Worm (Caenorhabditis elegans) whole organism, L2 larva: ENCODE results near the gene ZK262.9.
"Not testable (repeated sequence)": the region's sequence is repeated elsewhere in the genome, so short reads cannot be mapped to it uniquely, and the experiment has no call there.

Experiments
- C34F6.9 ChIP-seq: fragments of 150-350 bp; optimal IDR thresholded peaks from 2 replicates; lab custom pipeline; 2014; ENCODE audit warnings: missing biosample characterization, missing genetic modification characterization
- F13H6.1 ChIP-seq: sonication (generic microtip); optimal IDR thresholded peaks from 2 replicates; lab custom pipeline; 2016; ENCODE audit warnings: missing genetic modification characterization, missing compliant biosample characterization
- R02D3.7 ChIP-seq: fragments of 150-350 bp; optimal IDR thresholded peaks from 2 replicates; lab custom pipeline; 2014; ENCODE audit warnings: missing biosample characterization, missing genetic modification characterization
- ZK546.5 ChIP-seq: sonication (generic microtip); optimal IDR thresholded peaks from 2 replicates; lab custom pipeline; 2017; ENCODE audit warnings: missing biosample characterization, missing genetic modification characterization
- alr-1 ChIP-seq: fragments of 150-350 bp; optimal IDR thresholded peaks from 2 replicates; lab custom pipeline; 2014; ENCODE audit warnings: missing biosample characterization, missing genetic modification characterization
- aly-2 ChIP-seq: fragments of 150-350 bp; optimal IDR thresholded peaks from 2 replicates; lab custom pipeline; 2014; ENCODE audit warnings: missing biosample characterization, missing genetic modification characterization
- ama-1 ChIP-seq: fragments of 150-350 bp; optimal IDR thresholded peaks from 2 replicates; lab custom pipeline; 2018; ENCODE audit warnings: inconsistent platforms
- blmp-1 ChIP-seq: sonication (generic microtip); optimal IDR thresholded peaks from 2 replicates; lab custom pipeline; 2017; ENCODE audit warnings: missing genetic modification characterization, mild to moderate bottlenecking, missing compliant biosample characterization, antibody characterized with exemption, moderate library complexity; ENCODE audit not compliant: insufficient read depth
- ceh-82 ChIP-seq: fragments of 150-350 bp; optimal IDR thresholded peaks from 2 replicates; lab custom pipeline; 2014; ENCODE audit warnings: missing biosample characterization, missing genetic modification characterization
- dmd-4 ChIP-seq: sonication (generic microtip); optimal IDR thresholded peaks from 2 replicates; lab custom pipeline; 2017; ENCODE audit warnings: missing biosample characterization, missing genetic modification characterization
- egl-27 ChIP-seq: sonication (generic microtip); optimal IDR thresholded peaks from 3 replicates; lab custom pipeline; 2017; ENCODE audit warnings: missing biosample characterization, missing genetic modification reagents, missing genetic modification characterization
- elt-1 ChIP-seq: fragments of 150-350 bp; optimal IDR thresholded peaks from 2 replicates; lab custom pipeline; 2014; ENCODE audit warnings: missing biosample characterization, missing genetic modification characterization
- elt-3 ChIP-seq: sonication (generic microtip); optimal IDR thresholded peaks from 2 replicates; lab custom pipeline; 2017; ENCODE audit warnings: missing biosample characterization, missing genetic modification characterization
- lin-11 ChIP-seq: fragments of 150-350 bp; sonication (generic microtip); optimal IDR thresholded peaks from 2 replicates; lab custom pipeline; 2014; ENCODE audit warnings: missing biosample characterization, missing genetic modification characterization, inconsistent platforms, mixed read lengths
- lin-13 ChIP-seq: fragments of 150-350 bp; optimal IDR thresholded peaks from 2 replicates; lab custom pipeline; 2014; ENCODE audit warnings: missing biosample characterization, missing genetic modification reagents, missing genetic modification characterization
- lin-39 ChIP-seq: fragments of 150-350 bp; optimal IDR thresholded peaks from 2 replicates; lab custom pipeline; 2014; ENCODE audit warnings: missing biosample characterization, missing genetic modification reagents, missing genetic modification characterization
- lsy-2 ChIP-seq, 2 experiments: fragments of 150-350 bp in 1 of 2; sonication (generic microtip) in 1 of 2; optimal IDR thresholded peaks; 2 replicates each; lab custom pipeline; 2014 to 2017; ENCODE audit warnings: missing biosample characterization in 2 of 2, missing genetic modification characterization in 2 of 2
- mab-5 ChIP-seq: fragments of 150-350 bp; optimal IDR thresholded peaks from 2 replicates; lab custom pipeline; 2014; ENCODE audit warnings: missing biosample characterization, missing genetic modification characterization
- mbf-1 ChIP-seq: sonication (generic microtip); optimal IDR thresholded peaks from 2 replicates; lab custom pipeline; 2017; ENCODE audit warnings: missing biosample characterization, missing genetic modification characterization
- nhr-10 ChIP-seq: sonication (generic microtip); optimal IDR thresholded peaks from 2 replicates; lab custom pipeline; 2017; ENCODE audit warnings: missing biosample characterization, missing genetic modification characterization
- nhr-11 ChIP-seq: fragments of 150-350 bp; optimal IDR thresholded peaks from 2 replicates; lab custom pipeline; 2014; ENCODE audit warnings: missing biosample characterization, missing genetic modification characterization
- nhr-12 ChIP-seq: fragments of 150-350 bp; optimal IDR thresholded peaks from 2 replicates; lab custom pipeline; 2014; ENCODE audit warnings: missing biosample characterization, missing genetic modification characterization
- nhr-129 ChIP-seq: fragments of 150-350 bp; optimal IDR thresholded peaks from 2 replicates; lab custom pipeline; 2014; ENCODE audit warnings: missing biosample characterization, missing genetic modification characterization
- nhr-21 ChIP-seq: fragments of 150-350 bp; optimal IDR thresholded peaks from 2 replicates; lab custom pipeline; 2014; ENCODE audit warnings: missing biosample characterization, missing genetic modification characterization
- nhr-237 ChIP-seq: fragments of 150-350 bp; optimal IDR thresholded peaks from 2 replicates; lab custom pipeline; 2014; ENCODE audit warnings: missing biosample characterization, missing genetic modification characterization
- nhr-6 ChIP-seq: fragments of 150-350 bp; optimal IDR thresholded peaks from 2 replicates; lab custom pipeline; 2014; ENCODE audit warnings: missing biosample characterization, missing genetic modification characterization
- peb-1 ChIP-seq: fragments of 150-350 bp; optimal IDR thresholded peaks from 2 replicates; lab custom pipeline; 2014; ENCODE audit warnings: missing biosample characterization, missing genetic modification characterization
- sem-4 ChIP-seq: fragments of 150-350 bp; optimal IDR thresholded peaks from 2 replicates; lab custom pipeline; 2014; ENCODE audit warnings: missing biosample characterization, missing genetic modification reagents, missing genetic modification characterization
- skn-1 ChIP-seq: sonication (generic microtip); optimal IDR thresholded peaks from 2 replicates; lab custom pipeline; 2017; ENCODE audit warnings: missing biosample characterization, missing genetic modification characterization
- snpc-4 ChIP-seq: fragments of 150-350 bp; optimal IDR thresholded peaks from 2 replicates; lab custom pipeline; 2014; ENCODE audit warnings: missing biosample characterization, missing genetic modification characterization
- unc-39 ChIP-seq: fragments of 150-350 bp; optimal IDR thresholded peaks from 2 replicates; lab custom pipeline; 2014; ENCODE audit warnings: missing biosample characterization, missing genetic modification characterization
- unc-62 ChIP-seq: fragments of 150-350 bp; optimal IDR thresholded peaks from 2 replicates; lab custom pipeline; 2014; ENCODE audit warnings: missing biosample characterization, missing genetic modification reagents, missing genetic modification characterization
- zag-1 ChIP-seq: fragments of 150-350 bp; optimal IDR thresholded peaks from 2 replicates; lab custom pipeline; 2014; ENCODE audit warnings: missing biosample characterization, missing genetic modification characterization
- ztf-11 ChIP-seq: sonication (generic microtip); optimal IDR thresholded peaks from 2 replicates; lab custom pipeline; 2017; ENCODE audit warnings: missing biosample characterization, missing genetic modification characterization
- ztf-4 ChIP-seq: fragments of 150-350 bp; optimal IDR thresholded peaks from 2 replicates; lab custom pipeline; 2014; ENCODE audit warnings: missing biosample characterization, missing genetic modification characterization

ZK262.9 gene

ce11 chrV:18439469-18439868 lies at the start of gene ZK262.9:
Gene ZK262.9, plus strand, starts transcription at chrV:18439769.
- not testable (repeated sequence) for TF ChIP-seq sem-4; lsy-2 (tag; optimal IDR thresholded peaks at IDR 0.05; lab: Kevin White, UChicago); nhr-12 (tag; lab: Kevin White, UChicago)

ce11 chrV:18394203-18394602 lies 45.4 kb upstream of the ZK262.9 start, which contains the start of gene Y51A2B.6:
Gene Y51A2B.6, minus strand, starts transcription at chrV:18394303.
- no peak for TF ChIP-seq elt-3 (tag; lab: Kevin White, UChicago)
- no peak for TF ChIP-seq zag-1
- TF ChIP-seq nhr-6, result no peak
- TF ChIP-seq snpc-4, result no peak
- TF ChIP-seq nhr-129 (tag; lab: Kevin White, UChicago), result no peak
- TF ChIP-seq peb-1 (tag; lab: Kevin White, UChicago), result no peak
- TF ChIP-seq F13H6.1 (tag; lab: Kevin White, UChicago), result no peak
- TF ChIP-seq mbf-1 (tag; lab: Kevin White, UChicago), result no peak
- no peak for TF ChIP-seq ztf-11
- TF ChIP-seq, all 48 proteins: peak for 0

ce11 chrV:18395649-18396048 lies 43.9 kb upstream of the ZK262.9 start, which contains the start of gene Y51A2B.9:
Gene Y51A2B.9, minus strand, starts transcription at chrV:18395749.
- no peak for TF ChIP-seq nhr-6
- TF ChIP-seq nhr-21 (tag; lab: Kevin White, UChicago), result no peak
- no peak for TF ChIP-seq egl-27
- TF ChIP-seq lin-11, result no peak
- no peak for TF ChIP-seq elt-1
- TF ChIP-seq snpc-4, result no peak
- TF ChIP-seq nhr-237 (tag; lab: Kevin White, UChicago), result no peak
- TF ChIP-seq C34F6.9, result no peak
- TF ChIP-seq lsy-2 (tag; optimal IDR thresholded peaks at IDR 0.05; lab: Kevin White, UChicago), result no peak
- no peak for TF ChIP-seq R02D3.7

ce11 chrV:18397814-18398213 lies 41.8 kb upstream of the ZK262.9 start, which contains the start of gene Y51A2B.16:
Gene Y51A2B.16, minus strand, starts transcription at chrV:18397914.
- TF ChIP-seq dmd-4 (tag; lab: Kevin White, UChicago), result no peak
- TF ChIP-seq nhr-129 (tag; lab: Kevin White, UChicago), result no peak
- no peak for TF ChIP-seq skn-1
- TF ChIP-seq mbf-1 (tag; lab: Kevin White, UChicago), result no peak
- TF ChIP-seq mab-5 (tag; lab: Kevin White, UChicago), result no peak
- no peak for TF ChIP-seq lsy-2 (tag; optimal IDR thresholded peaks at IDR 0.05; lab: Kevin White, UChicago)

- no peak for TF ChIP-seq alr-1 (tag; lab: Kevin White, UChicago)
- no peak for TF ChIP-seq zag-1
- no peak for TF ChIP-seq ztf-4 (tag; lab: Kevin White, UChicago)
Measured at ce11 chrV:18402743-18403142, 36.8 kb upstream of the ZK262.9 start.

- not testable (repeated sequence) for TF ChIP-seq ztf-4 (tag; lab: Kevin White, UChicago); R02D3.7; nhr-11 (tag; lab: Kevin White, UChicago)
Measured at ce11 chrV:18404767-18405166, 34.8 kb upstream of the ZK262.9 start, which contains the start of gene srh-209. Gene srh-209, minus strand, starts transcription at chrV:18404867.

- TF ChIP-seq sem-4 (no peak), ztf-4 (tag; lab: Kevin White, UChicago) (no peak), nhr-10 (no peak), lin-39 (no peak), elt-1 (no peak), ama-1 (lab: Kevin White, UChicago) (no peak), nhr-21 (tag; lab: Kevin White, UChicago) (no peak), aly-2 (no peak), nhr-11 (tag; lab: Kevin White, UChicago) (no peak), blmp-1 (tag; lab: Kevin White, UChicago) (no peak), C34F6.9 (no peak), lin-13 (GFP tag; lab: Kevin White, UChicago) (no peak), unc-39 (no peak), F13H6.1 (tag; lab: Kevin White, UChicago) (no peak), peb-1 (tag; lab: Kevin White, UChicago) (no peak), unc-62 (GFP tag; lab: Kevin White, UChicago) (no peak), ceh-82 (tag; lab: Kevin White, UChicago) (no peak), mbf-1 (tag; lab: Kevin White, UChicago) (no peak), ZK546.5 (tag; lab: Kevin White, UChicago) (no peak)
Measured at ce11 chrV:18410142-18410541, 29.4 kb upstream of the ZK262.9 start, which contains the start of gene srh-207. Gene srh-207, minus strand, starts transcription at chrV:18410242.
